Worm (Caenorhabditis elegans): Measurements from ENCODE around the gene nprl-3.

- TF ChIP-seq W03F9.2 (tag; optimal IDR thresholded peaks at IDR 0.05) (no peak), dao-5 (tag; optimal IDR thresholded peaks at IDR 0.05) (no peak), him-1 (tag; optimal IDR thresholded peaks at IDR 0.05) (no peak)
Observed at ce11 chrIV:8325667-8326066, 28.4 kb downstream of the nprl-3 start, which contains the start of gene F35H10.3.
